Fruit fly (Drosophila melanogaster): ENCODE results near the gene CG31551.

CG31551 gene

DNA sequence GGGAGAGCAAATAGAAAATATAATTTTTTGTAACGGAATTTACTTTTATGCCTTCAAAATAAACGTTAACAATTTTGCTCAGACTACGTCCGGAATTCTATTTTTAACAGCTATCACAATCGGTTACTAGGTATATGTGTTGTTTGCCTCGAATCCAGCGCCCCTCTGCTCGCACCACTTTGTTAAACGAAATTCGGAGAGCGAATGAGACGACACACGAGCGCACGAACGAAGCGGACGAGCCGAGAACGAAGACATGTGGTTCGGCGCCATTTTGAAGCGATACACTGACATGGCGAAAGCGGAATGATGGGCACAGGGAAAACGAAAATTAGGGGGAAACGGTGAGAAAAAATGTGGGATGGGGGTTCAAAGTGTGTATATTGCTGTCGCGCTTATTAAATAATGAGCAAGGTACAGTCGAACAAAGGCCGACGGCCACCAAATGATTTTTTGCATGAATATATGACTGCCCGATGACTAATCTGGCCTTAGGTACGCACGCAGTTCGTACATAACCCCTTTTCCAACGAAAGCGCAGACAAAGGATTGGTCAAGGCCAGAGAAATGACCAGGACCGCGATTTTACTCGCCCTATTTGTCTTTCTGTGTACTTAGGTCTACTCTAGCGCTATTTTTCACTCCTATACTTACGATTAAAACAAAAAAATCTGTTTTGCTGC is 27.1 kb upstream of the CG31551 start (continued):
- TF ChIP-seq Sp1 (GFP tag; optimal IDR thresholded peaks at IDR 0.05) (peak; percentile 35), pan (optimal IDR thresholded peaks at IDR 0.05) (no peak), fru (GFP tag; optimal IDR thresholded peaks at IDR 0.05) (peak; percentile 1), CrebA (GFP tag; optimal IDR thresholded peaks at IDR 0.05; ENCODE audit: borderline replicate concordance) (no peak), dmrt93B (GFP tag; optimal IDR thresholded peaks at IDR 0.05) (no peak), Rel (GFP tag; optimal IDR thresholded peaks at IDR 0.05) (no peak), Rel (tag; optimal IDR thresholded peaks at IDR 0.05) (peak; percentile 64), rgr (GFP tag; optimal IDR thresholded peaks at IDR 0.05) (peak; percentile 52), h (GFP tag; optimal IDR thresholded peaks at IDR 0.05) (peak; percentile 65), Myc (optimal IDR thresholded peaks at IDR 0.05) (peak; percentile 22), sv (GFP tag; optimal IDR thresholded peaks at IDR 0.05) (no peak), Vsx2 (GFP tag; optimal IDR thresholded peaks at IDR 0.05; ENCODE audit: partially characterized antibody) (no peak)

DNA sequence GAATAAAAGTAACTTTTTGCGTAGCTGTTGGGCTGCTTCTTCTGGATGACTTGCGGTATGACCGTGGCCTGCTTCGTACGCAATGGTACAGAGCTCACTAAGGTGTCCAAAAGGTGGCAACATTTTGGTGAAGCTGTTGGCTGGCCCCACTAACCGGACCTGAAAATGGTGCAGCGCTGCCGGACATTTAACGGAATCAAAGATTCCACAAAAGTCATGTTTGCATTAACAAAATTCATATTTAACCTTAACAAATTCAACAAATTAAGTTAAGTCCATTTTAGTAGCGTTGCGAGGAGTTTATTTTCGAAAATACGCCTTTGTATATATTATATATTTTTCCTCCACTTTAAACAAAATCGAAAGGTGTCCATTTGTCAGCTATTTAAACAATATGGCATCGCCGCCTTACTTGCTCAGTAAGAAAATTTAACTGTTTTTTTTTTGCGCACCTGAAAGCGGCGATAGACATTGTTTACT is 26.6 kb upstream of the CG31551 start, which contains the start of the genes kra and SecS:
Gene kra, minus strand, starts transcription at position 93 of the 480 bp plus-strand sequence.
Gene SecS, plus strand, starts transcription at position 390 of the 480 bp plus-strand sequence.
- TF ChIP-seq Sp1 (GFP tag; optimal IDR thresholded peaks at IDR 0.05) (peak; percentile 64), Dif (GFP tag; optimal IDR thresholded peaks at IDR 0.05; ENCODE audit: partially characterized antibody) (peak; percentile 33), dsf (GFP tag; optimal IDR thresholded peaks at IDR 0.05; ENCODE audit: borderline replicate concordance) (peak; percentile 58), br (GFP tag; optimal IDR thresholded peaks at IDR 0.05) (peak; percentile 72), foxo (GFP tag; optimal IDR thresholded peaks at IDR 0.05) (peak in 1 of 2 experiments; percentile 77), tai (GFP tag; optimal IDR thresholded peaks at IDR 0.05) (no peak), Vsx2 (GFP tag; optimal IDR thresholded peaks at IDR 0.05; ENCODE audit: partially characterized antibody) (no peak), sv (GFP tag; optimal IDR thresholded peaks at IDR 0.05) (peak; percentile 50), Abd-B (GFP tag; optimal IDR thresholded peaks at IDR 0.05) (no peak), fru (GFP tag; optimal IDR thresholded peaks at IDR 0.05) (peak; percentile 69), Hr78 (GFP tag; optimal IDR thresholded peaks at IDR 0.05) (no peak), jim (GFP tag; optimal IDR thresholded peaks at IDR 0.05) (no peak), woc (GFP tag; optimal IDR thresholded peaks at IDR 0.05) (peak; percentile 46), rgr (GFP tag; optimal IDR thresholded peaks at IDR 0.05) (peak; percentile 69), pan (optimal IDR thresholded peaks at IDR 0.05) (no peak), Myc (optimal IDR thresholded peaks at IDR 0.05) (no peak), psq (GFP tag; optimal IDR thresholded peaks at IDR 0.05) (no peak), CG9705 (GFP tag; optimal IDR thresholded peaks at IDR 0.05) (peak; percentile 40), Hnf4 (GFP tag; optimal IDR thresholded peaks at IDR 0.05) (peak; percentile 71), OdsH (GFP tag; optimal IDR thresholded peaks at IDR 0.05) (peak; percentile 56), N (GFP tag; optimal IDR thresholded peaks at IDR 0.05) (no peak), Rel (GFP tag; optimal IDR thresholded peaks at IDR 0.05) (peak; percentile 42), Rel (tag; optimal IDR thresholded peaks at IDR 0.05) (peak; percentile 17), Hr83 (GFP tag; optimal IDR thresholded peaks at IDR 0.05; ENCODE audit: poor library complexity, severe bottlenecking) (peak; percentile 68), ey (GFP tag; optimal IDR thresholded peaks at IDR 0.05) (peak; percentile 63), HLH106 (tag; optimal IDR thresholded peaks at IDR 0.05) (peak; percentile 64), dl (GFP tag; optimal IDR thresholded peaks at IDR 0.05; ENCODE audit: insufficient read depth in 1 of 2, partially characterized antibody in 2 of 2) (no peak), sage (GFP tag; optimal IDR thresholded peaks at IDR 0.05) (no peak), Mio (GFP tag; optimal IDR thresholded peaks at IDR 0.05) (no peak), CrebA (GFP tag; optimal IDR thresholded peaks at IDR 0.05; ENCODE audit: borderline replicate concordance) (no peak), brk (GFP tag; optimal IDR thresholded peaks at IDR 0.05) (no peak), h (GFP tag; optimal IDR thresholded peaks at IDR 0.05) (peak; percentile 60), dmrt93B (GFP tag; optimal IDR thresholded peaks at IDR 0.05) (no peak), Dfd (GFP tag; optimal IDR thresholded peaks at IDR 0.05) (no peak), lola (GFP tag; optimal IDR thresholded peaks at IDR 0.05) (no peak), CG32264 (GFP tag; optimal IDR thresholded peaks at IDR 0.05) (no peak), usp (GFP tag; optimal IDR thresholded peaks at IDR 0.05) (no peak), GATAd (GFP tag; optimal IDR thresholded peaks at IDR 0.05) (no peak), Jra (GFP tag; optimal IDR thresholded peaks at IDR 0.05) (no peak)
